Fruit fly (Drosophila melanogaster) whole organism, embryonic: Measurements from ENCODE around the gene CG3117.

Experiments used
- Atf-2 ChIP-seq: fragments of 200-800 bp; sonication (Bioruptor generic); optimal IDR thresholded peaks from 2 replicates; lab custom pipeline; 2016; ENCODE audit warnings: missing biosample characterization, missing genetic modification characterization
- Atf6 ChIP-seq: fragments of 200-800 bp; sonication (Bioruptor generic); IDR thresholded peaks from 2 replicates; pipeline ENCODE4 v1.3.6; 2022; ENCODE audit warnings: missing biosample characterization, missing genetic modification characterization
- CG10431 ChIP-seq: fragments of 200-800 bp; sonication (Bioruptor generic); optimal IDR thresholded peaks from 3 replicates; lab custom pipeline; 2018; ENCODE audit warnings: missing biosample characterization, mild to moderate bottlenecking, missing genetic modification characterization
- CG11085 ChIP-seq: fragments of 200-800 bp; sonication (Bioruptor generic); IDR thresholded peaks from 2 replicates; pipeline ENCODE4 v1.3.6; 2022; ENCODE audit warnings: missing biosample characterization, missing genetic modification characterization
- CG12071 ChIP-seq: fragments of 200-800 bp; sonication (Bioruptor generic); optimal IDR thresholded peaks from 3 replicates; lab custom pipeline; 2018; ENCODE audit warnings: missing biosample characterization, mild to moderate bottlenecking, missing genetic modification characterization
- CG13287 ChIP-seq: fragments of 200-800 bp; sonication (Bioruptor generic); IDR thresholded peaks from 2 replicates; pipeline ENCODE4 v1.3.6; 2022; ENCODE audit warnings: missing biosample characterization, missing genetic modification characterization; ENCODE audit not compliant: partially characterized antibody
- CG13775 ChIP-seq: fragments of 200-800 bp; sonication (Bioruptor generic); optimal IDR thresholded peaks from 3 replicates; lab custom pipeline; 2017; ENCODE audit warnings: missing biosample characterization, mild to moderate bottlenecking, missing genetic modification characterization
- CG2120 ChIP-seq: fragments of 200-800 bp; sonication (Bioruptor generic); optimal IDR thresholded peaks from 3 replicates; lab custom pipeline; 2016; ENCODE audit warnings: missing biosample characterization, missing genetic modification characterization
- CG2199 ChIP-seq: fragments of 200-800 bp; sonication (Bioruptor generic); IDR thresholded peaks from 3 replicates; pipeline ENCODE4 v1.3.6; 2022; ENCODE audit warnings: missing biosample characterization, missing genetic modification characterization
- CG31365 ChIP-seq: fragments of 200-800 bp; sonication (Bioruptor generic); optimal IDR thresholded peaks from 2 replicates; lab custom pipeline; 2018; ENCODE audit warnings: missing biosample characterization, mild to moderate bottlenecking, missing genetic modification characterization
- CG3407 ChIP-seq: fragments of 200-800 bp; sonication (Bioruptor generic); optimal IDR thresholded peaks from 2 replicates; lab custom pipeline; 2018; ENCODE audit warnings: missing biosample characterization, mild to moderate bottlenecking, missing genetic modification characterization
- CG34376 ChIP-seq: fragments of 200-800 bp; sonication (Bioruptor generic); optimal IDR thresholded peaks from 2 replicates; lab custom pipeline; 2018; ENCODE audit warnings: missing biosample characterization, mild to moderate bottlenecking, missing genetic modification characterization
- CG34422 ChIP-seq: fragments of 200-800 bp; sonication (Bioruptor generic); IDR thresholded peaks from 3 replicates; pipeline ENCODE4 v1.3.6; 2022; ENCODE audit warnings: missing biosample characterization, missing genetic modification characterization
- CG6683 ChIP-seq: fragments of 200-800 bp; sonication (Bioruptor generic); optimal IDR thresholded peaks from 2 replicates; lab custom pipeline; 2017; ENCODE audit warnings: missing biosample characterization, mild to moderate bottlenecking, missing genetic modification characterization, missing genetic modification reagents
- CG9932 ChIP-seq: fragments of 200-800 bp; sonication (Bioruptor generic); IDR thresholded peaks from 2 replicates; pipeline ENCODE4 v1.3.6; 2022; ENCODE audit warnings: missing biosample characterization, missing genetic modification characterization
- CoRest ChIP-seq: fragments of 200-800 bp; sonication (Bioruptor generic); optimal IDR thresholded peaks from 3 replicates; lab custom pipeline; 2018; ENCODE audit warnings: missing biosample characterization, mild to moderate bottlenecking, missing genetic modification characterization, moderate library complexity
- Dbx ChIP-seq: fragments of 200-800 bp; sonication (Bioruptor generic); IDR thresholded peaks from 3 replicates; pipeline ENCODE4 v1.3.6; 2022; ENCODE audit warnings: missing biosample characterization, missing genetic modification characterization
- Elba2 ChIP-seq: fragments of 200-800 bp; sonication (Bioruptor generic); optimal IDR thresholded peaks from 3 replicates; lab custom pipeline; 2016; ENCODE audit warnings: missing biosample characterization, missing genetic modification characterization
- HHEX ChIP-seq: fragments of 200-800 bp; sonication (Bioruptor generic); optimal IDR thresholded peaks from 3 replicates; lab custom pipeline; 2017; ENCODE audit warnings: missing biosample characterization, mild to moderate bottlenecking, missing genetic modification characterization, missing genetic modification reagents
- HmgD ChIP-seq: fragments of 200-800 bp; sonication (Bioruptor generic); optimal IDR thresholded peaks from 3 replicates; lab custom pipeline; 2016; ENCODE audit warnings: missing biosample characterization, missing genetic modification characterization
- Lhr ChIP-seq: fragments of 200-800 bp; sonication (Bioruptor generic); optimal IDR thresholded peaks from 3 replicates; lab custom pipeline; 2017; ENCODE audit warnings: mild to moderate bottlenecking, missing biosample characterization, missing genetic modification reagents, missing genetic modification characterization
- Lim3 ChIP-seq: fragments of 200-800 bp; sonication (Bioruptor generic); IDR thresholded peaks from 2 replicates; pipeline ENCODE4 v1.3.6; 2022; ENCODE audit warnings: missing biosample characterization, missing genetic modification characterization
- Lpt ChIP-seq: fragments of >200 bp; optimal IDR thresholded peaks from 2 replicates; lab custom pipeline; 2018; ENCODE audit warnings: missing biosample characterization, missing genetic modification characterization
- Mes4 ChIP-seq: fragments of 200-800 bp; sonication (Bioruptor generic); optimal IDR thresholded peaks from 2 replicates; lab custom pipeline; 2016; ENCODE audit warnings: missing biosample characterization, missing genetic modification characterization
- NC2α ChIP-seq: fragments of 200-800 bp; sonication (Bioruptor generic); optimal IDR thresholded peaks from 2 replicates; lab custom pipeline; 2016; ENCODE audit warnings: missing biosample characterization, missing genetic modification characterization
- Optix ChIP-seq: fragments of 200-800 bp; sonication (Bioruptor generic); IDR thresholded peaks from 3 replicates; pipeline ENCODE4 v1.3.6; 2022; ENCODE audit warnings: missing biosample characterization, missing genetic modification characterization
- Pdp1 ChIP-seq, 2 experiments: fragments of 200-800 bp; sonication (Bioruptor generic); optimal IDR thresholded peaks; 3 replicates each; lab custom pipeline; 2016; ENCODE audit warnings: missing biosample characterization in 2 of 2, missing genetic modification characterization in 2 of 2, mild to moderate bottlenecking in 1 of 2, moderate library complexity in 1 of 2
- TFAM ChIP-seq: fragments of 200-800 bp; sonication (Bioruptor generic); optimal IDR thresholded peaks from 2 replicates; lab custom pipeline; 2017; ENCODE audit warnings: missing biosample characterization, missing genetic modification characterization, inconsistent platforms
- Usf ChIP-seq: fragments of 200-800 bp; sonication (Bioruptor generic); optimal IDR thresholded peaks from 2 replicates; lab custom pipeline; 2017; ENCODE audit warnings: missing genotype, missing biosample characterization, missing genetic modification characterization
- ci ChIP-seq: fragments of 200-800 bp; sonication (Bioruptor generic); IDR thresholded peaks from 3 replicates; pipeline ENCODE4 v1.3.6; 2022; ENCODE audit warnings: missing biosample characterization, missing genetic modification characterization
- dmrt11E ChIP-seq: fragments of 200-800 bp; sonication (Bioruptor generic); optimal IDR thresholded peaks from 3 replicates; lab custom pipeline; 2018; ENCODE audit warnings: missing biosample characterization, mild to moderate bottlenecking, missing genetic modification characterization, moderate library complexity
- dmrt99B ChIP-seq: fragments of 200-800 bp; sonication (Bioruptor generic); optimal IDR thresholded peaks from 2 replicates; lab custom pipeline; 2018; ENCODE audit warnings: missing biosample characterization, mild to moderate bottlenecking, missing genetic modification characterization, moderate library complexity
- en ChIP-seq: fragments of 200-800 bp; sonication (Bioruptor generic); optimal IDR thresholded peaks from 2 replicates; lab custom pipeline; 2016; ENCODE audit warnings: missing biosample characterization, missing genetic modification characterization
- fd96Cb ChIP-seq: fragments of 200-800 bp; sonication (Bioruptor generic); optimal IDR thresholded peaks from 2 replicates; lab custom pipeline; 2018; ENCODE audit warnings: missing biosample characterization, mild to moderate bottlenecking, missing genetic modification characterization, moderate library complexity
- ftz-f1 ChIP-seq: fragments of 200-800 bp; sonication (Bioruptor generic); optimal IDR thresholded peaks from 2 replicates; lab custom pipeline; 2016; ENCODE audit warnings: missing biosample characterization, missing genetic modification characterization
- gem ChIP-seq: fragments of 200-800 bp; sonication (Bioruptor generic); optimal IDR thresholded peaks from 2 replicates; lab custom pipeline; 2019; ENCODE audit warnings: missing biosample characterization, mild to moderate bottlenecking, missing genetic modification characterization, moderate library complexity
- ham ChIP-seq: fragments of 200-800 bp; sonication (Bioruptor generic); IDR thresholded peaks from 2 replicates; pipeline ENCODE4 v1.3.6; 2022; ENCODE audit warnings: missing biosample characterization, missing genetic modification characterization
- kah ChIP-seq: fragments of 200-800 bp; sonication (Bioruptor generic); optimal IDR thresholded peaks from 2 replicates; lab custom pipeline; 2018; ENCODE audit warnings: missing biosample characterization, mild to moderate bottlenecking, missing genetic modification characterization
- lilli ChIP-seq: fragments of 200-800 bp; sonication (Bioruptor generic); optimal IDR thresholded peaks from 3 replicates; lab custom pipeline; 2016; ENCODE audit warnings: missing biosample characterization, missing genetic modification characterization
- mld ChIP-seq: fragments of 200-800 bp; sonication (Bioruptor generic); IDR thresholded peaks from 3 replicates; pipeline ENCODE4 v1.3.6; 2022; ENCODE audit warnings: missing biosample characterization, missing genetic modification characterization; ENCODE audit not compliant: partially characterized antibody
- onecut ChIP-seq: fragments of 200-800 bp; sonication (Bioruptor generic); IDR thresholded peaks from 2 replicates; pipeline ENCODE4 v1.3.6; 2022; ENCODE audit warnings: missing biosample characterization, missing genetic modification characterization
- p53 ChIP-seq: fragments of 200-800 bp; sonication (Bioruptor generic); optimal IDR thresholded peaks from 2 replicates; lab custom pipeline; 2016; ENCODE audit warnings: missing biosample characterization, missing genetic modification characterization
- row ChIP-seq: fragments of 200-800 bp; sonication (Bioruptor generic); IDR thresholded peaks from 3 replicates; pipeline ENCODE4 v1.3.6; 2022; ENCODE audit warnings: missing biosample characterization, missing genetic modification characterization
- salm ChIP-seq: fragments of 200-800 bp; sonication (Bioruptor generic); optimal IDR thresholded peaks from 2 replicates; lab custom pipeline; 2018; ENCODE audit warnings: missing biosample characterization, mild to moderate bottlenecking, missing genetic modification characterization
- ssp ChIP-seq: fragments of 200-800 bp; sonication (Bioruptor generic); IDR thresholded peaks from 2 replicates; pipeline ENCODE4 v1.3.6; 2022; ENCODE audit warnings: missing biosample characterization, missing genetic modification characterization
- tin ChIP-seq: fragments of 200-800 bp; sonication (Bioruptor generic); optimal IDR thresholded peaks from 3 replicates; lab custom pipeline; 2016; ENCODE audit warnings: missing biosample characterization, missing genetic modification characterization
- trh ChIP-seq: fragments of 200-800 bp; sonication (Bioruptor generic); optimal IDR thresholded peaks from 2 replicates; lab custom pipeline; 2016; ENCODE audit warnings: missing biosample characterization, missing genetic modification characterization
- tx ChIP-seq: fragments of 200-800 bp; sonication (Bioruptor generic); optimal IDR thresholded peaks from 2 replicates; lab custom pipeline; 2016; ENCODE audit warnings: missing biosample characterization, missing genetic modification characterization
- wdn ChIP-seq: fragments of 200-800 bp; sonication (Bioruptor generic); IDR thresholded peaks from 2 replicates; pipeline ENCODE4 v1.3.6; 2022; ENCODE audit warnings: missing biosample characterization, missing genetic modification characterization
- z ChIP-seq: fragments of 200-800 bp; sonication (Bioruptor generic); IDR thresholded peaks from 3 replicates; pipeline ENCODE4 v1.3.6; 2022; ENCODE audit warnings: missing biosample characterization, missing genetic modification characterization

The CG3117 gene

DNA sequence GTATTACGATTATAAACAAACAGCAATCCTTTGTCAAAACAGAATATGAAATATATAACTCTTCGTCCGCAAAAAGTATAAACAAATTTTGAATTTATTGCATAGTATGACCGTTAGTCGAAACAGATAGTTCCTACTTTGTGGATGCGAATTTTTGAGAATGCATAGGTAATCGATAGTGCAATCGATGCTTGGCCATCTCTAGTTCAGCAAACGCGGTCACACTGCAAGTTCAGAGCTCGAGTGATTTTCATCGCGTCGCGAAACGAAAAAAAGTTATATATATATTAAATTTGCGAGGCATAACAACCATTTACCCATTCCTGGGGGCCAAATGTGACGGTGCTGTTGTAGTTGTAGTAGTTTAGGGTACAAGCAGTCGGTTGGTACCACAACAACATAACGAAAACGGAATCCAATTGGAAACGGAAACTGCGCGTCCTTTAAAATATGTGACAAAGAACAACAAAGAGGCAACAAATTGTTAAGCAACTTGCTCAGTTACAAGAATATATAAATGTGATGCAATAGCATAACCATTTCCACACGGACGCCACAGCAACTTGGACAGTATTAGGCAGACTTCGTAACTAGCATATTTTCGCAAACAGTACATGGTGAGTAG lies 10.1 kb upstream of the CG3117 start, which contains the start of gene CG2991 (continued):
- TF ChIP-seq CG9932 (GFP tag; lab: Robert Waterston, UW) (peak; percentile 48), dmrt11E (tag; lab: Kevin White, UChicago) (peak; percentile 13), ftz-f1 (GFP tag; lab: Kevin White, UChicago) (peak; percentile 15), CG31365 (tag; lab: Kevin White, UChicago) (peak; percentile 3), dmrt99B (no peak), tx (no peak), wdn (GFP tag; lab: Robert Waterston, UW) (peak; percentile 28; the same call in 1 of the 2 replicates), ci (GFP tag; lab: Robert Waterston, UW) (peak; percentile 14; the same call in 2 of the 3 replicates), trh (GFP tag; lab: Kevin White, UChicago) (no peak), onecut (GFP tag; lab: Robert Waterston, UW) (no peak), CG34422 (GFP tag; lab: Robert Waterston, UW) (peak; percentile 36; the same call in 1 of the 3 replicates), ssp (GFP tag; lab: Robert Waterston, UW) (peak; percentile 65), Pdp1 (GFP tag; optimal IDR thresholded peaks at IDR 0.05; lab: Kevin White, UChicago) (peak; percentile 16 to 55), TFAM (no peak), kah (no peak), CoRest (peak; percentile 16), mld (GFP tag; lab: Robert Waterston, UW) (no peak), z (GFP tag; lab: Robert Waterston, UW) (0 out of 3 replicates have a peak, but pooled peaks have one; percentile 29), CG12071 (GFP tag; lab: Kevin White, UChicago) (no peak), Usf (GFP tag; lab: Kevin White, UChicago) (no peak), CG2120 (peak; percentile 41), gem (peak; percentile 11), Lpt (GFP tag; lab: Kevin White, UChicago) (no peak), CG13287 (peak; percentile 87), CG11085 (GFP tag; lab: Robert Waterston, UW) (no peak), en (no peak), CG3407 (GFP tag; lab: Kevin White, UChicago) (peak; percentile 12), Mes4 (GFP tag; lab: Kevin White, UChicago) (no peak), row (GFP tag; lab: Robert Waterston, UW) (peak; percentile 60; the same call in 2 of the 3 replicates), NC2α (GFP tag; lab: Kevin White, UChicago) (no peak), Lhr (GFP tag; lab: Kevin White, UChicago) (peak; percentile 43), HmgD (GFP tag; lab: Kevin White, UChicago) (no peak), HHEX (GFP tag; lab: Kevin White, UChicago) (no peak), Lim3 (no peak), ham (GFP tag; lab: Robert Waterston, UW) (no peak), CG10431 (GFP tag; lab: Kevin White, UChicago) (peak; percentile 36), CG6683 (GFP tag; lab: Kevin White, UChicago) (no peak), Optix (GFP tag; lab: Robert Waterston, UW) (no peak), lilli (peak; percentile 49), CG13775 (GFP tag; lab: Kevin White, UChicago) (no peak), tin (GFP tag; lab: Kevin White, UChicago) (no peak), CG2199 (GFP tag; lab: Robert Waterston, UW) (0 out of 3 replicates have a peak, but pooled peaks have one; percentile 40), Atf-2 (GFP tag; lab: Kevin White, UChicago) (no peak), Atf6 (GFP tag; lab: Robert Waterston, UW) (no peak), Dbx (GFP tag; lab: Robert Waterston, UW) (0 out of 3 replicates have a peak, but pooled peaks have one; percentile 21), CG34376 (peak; percentile 20), p53 (GFP tag; lab: Kevin White, UChicago) (no peak), fd96Cb (no peak), salm (tag; lab: Kevin White, UChicago) (no peak), Elba2 (peak; percentile 91)
